Fruit fly (Drosophila melanogaster) whole organism, prepupa: ENCODE measurements around the gene CG32855.
A peak's percentile ranks its signal among the peaks of the same experiment; 100 is the strongest.

Experiments
- Blimp-1 ChIP-seq: fragments of 200-800 bp; sonication (Bioruptor generic); optimal IDR thresholded peaks from 3 replicates; lab custom pipeline; 2017; ENCODE audit warnings: missing biosample characterization, missing genetic modification characterization, mild to moderate bottlenecking, moderate library complexity, missing genetic modification reagents
- CG10631 ChIP-seq: fragments of 200-800 bp; sonication (Bioruptor generic); optimal IDR thresholded peaks from 2 replicates; lab custom pipeline; 2016; ENCODE audit warnings: missing biosample characterization, missing genetic modification characterization
- CG10669 ChIP-seq: fragments of 200-800 bp; sonication (Bioruptor generic); optimal IDR thresholded peaks from 3 replicates; lab custom pipeline; 2018; ENCODE audit warnings: missing biosample characterization, mild to moderate bottlenecking, missing genetic modification characterization, moderate library complexity
- CG1621 ChIP-seq: fragments of 200-800 bp; sonication (Bioruptor generic); optimal IDR thresholded peaks from 3 replicates; lab custom pipeline; 2018; ENCODE audit warnings: missing biosample characterization, mild to moderate bottlenecking, missing genetic modification characterization
- CG16779 ChIP-seq: fragments of 200-800 bp; sonication (Bioruptor generic); optimal IDR thresholded peaks from 3 replicates; lab custom pipeline; 2017; ENCODE audit warnings: missing biosample characterization, mild to moderate bottlenecking, missing genetic modification characterization
- CG3032 ChIP-seq: fragments of 200-800 bp; optimal IDR thresholded peaks from 2 replicates; lab custom pipeline; 2019; ENCODE audit warnings: missing biosample characterization, mild to moderate bottlenecking, missing genetic modification characterization, moderate library complexity
- CG31627 ChIP-seq: fragments of 200-800 bp; sonication (Bioruptor generic); optimal IDR thresholded peaks from 3 replicates; lab custom pipeline; 2016; ENCODE audit warnings: missing biosample characterization, missing genetic modification characterization
- CG32006 ChIP-seq: fragments of 200-800 bp; sonication (Bioruptor generic); optimal IDR thresholded peaks from 3 replicates; lab custom pipeline; 2017; ENCODE audit warnings: missing biosample characterization, mild to moderate bottlenecking, missing genetic modification characterization
- CG3919 ChIP-seq: fragments of 200-800 bp; sonication (Bioruptor generic); optimal IDR thresholded peaks from 3 replicates; lab custom pipeline; 2016; ENCODE audit warnings: missing biosample characterization, missing genetic modification characterization
- CG4318 ChIP-seq: fragments of 200-800 bp; sonication (Bioruptor generic); optimal IDR thresholded peaks from 3 replicates; lab custom pipeline; 2017; ENCODE audit warnings: missing biosample characterization, mild to moderate bottlenecking, missing genetic modification characterization
- CG6163 ChIP-seq: fragments of 200-800 bp; sonication (Bioruptor generic); IDR thresholded peaks from 3 replicates; pipeline ENCODE4 v1.3.6; 2022; ENCODE audit warnings: missing biosample characterization, missing genetic modification characterization
- CG6276 ChIP-seq: fragments of 200-800 bp; sonication (Bioruptor generic); optimal IDR thresholded peaks from 2 replicates; lab custom pipeline; 2017; ENCODE audit warnings: missing biosample characterization, mild to moderate bottlenecking, missing genetic modification characterization
- CG6808 ChIP-seq: fragments of 200-800 bp; sonication (Bioruptor generic); optimal IDR thresholded peaks from 3 replicates; lab custom pipeline; 2017; ENCODE audit warnings: missing biosample characterization, missing genetic modification characterization, mild to moderate bottlenecking, moderate library complexity, missing genetic modification reagents
- CG6854 ChIP-seq: fragments of 200-800 bp; sonication (Bioruptor generic); optimal IDR thresholded peaks from 2 replicates; lab custom pipeline; 2017; ENCODE audit warnings: missing biosample characterization, mild to moderate bottlenecking, missing genetic modification characterization
- CG7368 ChIP-seq: fragments of 200-800 bp; sonication (Bioruptor generic); optimal IDR thresholded peaks from 3 replicates; lab custom pipeline; 2016; ENCODE audit warnings: missing biosample characterization, missing genetic modification characterization
- CG8632 ChIP-seq: fragments of 200-800 bp; sonication (Bioruptor generic); optimal IDR thresholded peaks from 3 replicates; lab custom pipeline; 2016; ENCODE audit warnings: missing biosample characterization, missing genetic modification characterization
- Eip75B ChIP-seq: fragments of 200-800 bp; sonication (Bioruptor generic); optimal IDR thresholded peaks from 3 replicates; lab custom pipeline; 2016; ENCODE audit warnings: missing biosample characterization, missing genetic modification characterization
- Eip78C ChIP-seq: fragments of 200-800 bp; sonication (Bioruptor generic); peaks from one replicate; lab custom pipeline; 2016; ENCODE audit warnings: missing biosample characterization, missing genetic modification characterization
- Hr39 ChIP-seq: fragments of 200-800 bp; sonication (Bioruptor generic); optimal IDR thresholded peaks from 2 replicates; lab custom pipeline; 2016; ENCODE audit warnings: missing biosample characterization, missing genetic modification characterization
- Hr4 ChIP-seq: fragments of 200-800 bp; sonication (Bioruptor generic); optimal IDR thresholded peaks from 3 replicates; lab custom pipeline; 2016; ENCODE audit warnings: missing biosample characterization, missing genetic modification characterization
- Smox ChIP-seq: fragments of 200-800 bp; sonication (Bioruptor generic); optimal IDR thresholded peaks from 3 replicates; lab custom pipeline; 2016; ENCODE audit warnings: missing biosample characterization, missing genetic modification characterization
- Sox15 ChIP-seq: fragments of 200-800 bp; sonication (Bioruptor generic); optimal IDR thresholded peaks from 3 replicates; lab custom pipeline; 2016; ENCODE audit warnings: missing biosample characterization, missing genetic modification characterization
- achi ChIP-seq: fragments of 200-800 bp; sonication (Bioruptor generic); optimal IDR thresholded peaks from 3 replicates; lab custom pipeline; 2016; ENCODE audit warnings: missing biosample characterization, missing genetic modification characterization
- dac ChIP-seq: fragments of 200-800 bp; sonication (Bioruptor generic); optimal IDR thresholded peaks from 2 replicates; lab custom pipeline; 2017; ENCODE audit warnings: missing biosample characterization, mild to moderate bottlenecking, missing genetic modification characterization
- eg ChIP-seq: fragments of 200-800 bp; sonication (Bioruptor generic); IDR thresholded peaks from 3 replicates; pipeline ENCODE4 v1.3.6; 2022; ENCODE audit warnings: missing biosample characterization, missing genetic modification characterization
- esn ChIP-seq: fragments of 200-800 bp; sonication (Bioruptor generic); optimal IDR thresholded peaks from 2 replicates; lab custom pipeline; 2016; ENCODE audit warnings: missing biosample characterization, mild to moderate bottlenecking, missing genetic modification characterization, moderate library complexity
- fd85E ChIP-seq: fragments of 200-800 bp; sonication (Bioruptor generic); optimal IDR thresholded peaks from 3 replicates; lab custom pipeline; 2016; ENCODE audit warnings: missing biosample characterization, missing genetic modification characterization
- lz ChIP-seq: fragments of 200-800 bp; sonication (Bioruptor generic); optimal IDR thresholded peaks from 3 replicates; lab custom pipeline; 2016; ENCODE audit warnings: missing biosample characterization, missing genetic modification characterization
- net ChIP-seq: fragments of 200-800 bp; sonication (Bioruptor generic); optimal IDR thresholded peaks from 3 replicates; lab custom pipeline; 2016; ENCODE audit warnings: missing biosample characterization, missing genetic modification characterization
- salr ChIP-seq, 2 experiments: fragments of 200-800 bp; sonication (Bioruptor generic); optimal IDR thresholded peaks; 3 replicates each; lab custom pipeline; 2016 to 2018; ENCODE audit warnings: missing biosample characterization in 2 of 2, missing genetic modification characterization in 2 of 2, mild to moderate bottlenecking in 1 of 2
- topi ChIP-seq: fragments of 200-800 bp; sonication (Bioruptor generic); optimal IDR thresholded peaks from 3 replicates; lab custom pipeline; 2016; ENCODE audit warnings: missing biosample characterization, missing genetic modification characterization

Gene CG32855

dm6 chr3R:16042137-16042899, 38.5 kb downstream of the CG32855 start (continued):
- TF ChIP-seq achi (GFP tag; lab: Kevin White, UChicago) = peak; percentile 33
- no peak for TF ChIP-seq CG31627
- TF ChIP-seq Blimp-1 (GFP tag; lab: Kevin White, UChicago) = no peak
- no peak for TF ChIP-seq CG7368 (GFP tag; lab: Kevin White, UChicago)
- no peak for TF ChIP-seq CG8632 (GFP tag; lab: Kevin White, UChicago)
- TF ChIP-seq net (GFP tag; lab: Kevin White, UChicago) = no peak
- peak; percentile 83 for TF ChIP-seq Eip78C
- no peak for TF ChIP-seq Hr39 (GFP tag; lab: Kevin White, UChicago)
- TF ChIP-seq Smox = no peak
- peak; percentile 28 for TF ChIP-seq CG6854 (GFP tag; lab: Kevin White, UChicago)
- TF ChIP-seq CG6276 (GFP tag; lab: Kevin White, UChicago) = no peak
- no peak for TF ChIP-seq dac (GFP tag; lab: Kevin White, UChicago)
- no peak for TF ChIP-seq CG4318 (GFP tag; lab: Kevin White, UChicago)
- peak; percentile 56 for TF ChIP-seq Hr4

DNA sequence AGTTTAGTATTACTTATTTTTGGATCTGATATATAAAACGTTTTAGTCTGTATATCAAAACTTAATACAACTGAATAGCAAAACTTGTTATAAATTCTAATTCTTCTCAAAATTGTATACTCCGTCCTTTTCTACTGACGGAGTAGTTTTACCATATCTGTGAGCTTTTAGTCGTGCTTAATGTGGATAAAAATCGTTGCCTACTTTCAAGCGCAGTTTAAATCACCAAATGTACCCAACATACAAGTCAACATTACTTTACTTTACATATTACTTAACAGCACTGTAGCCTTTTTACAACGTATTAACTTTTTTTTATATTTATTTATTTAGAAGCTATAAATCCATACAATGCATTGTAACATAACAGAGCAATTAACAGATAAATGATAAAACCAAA, 39.9 kb downstream of the CG32855 start:
- no peak for TF ChIP-seq lz
- peak; percentile 63 for TF ChIP-seq CG1621
- TF ChIP-seq, all 60 proteins: peak for 1

DNA sequence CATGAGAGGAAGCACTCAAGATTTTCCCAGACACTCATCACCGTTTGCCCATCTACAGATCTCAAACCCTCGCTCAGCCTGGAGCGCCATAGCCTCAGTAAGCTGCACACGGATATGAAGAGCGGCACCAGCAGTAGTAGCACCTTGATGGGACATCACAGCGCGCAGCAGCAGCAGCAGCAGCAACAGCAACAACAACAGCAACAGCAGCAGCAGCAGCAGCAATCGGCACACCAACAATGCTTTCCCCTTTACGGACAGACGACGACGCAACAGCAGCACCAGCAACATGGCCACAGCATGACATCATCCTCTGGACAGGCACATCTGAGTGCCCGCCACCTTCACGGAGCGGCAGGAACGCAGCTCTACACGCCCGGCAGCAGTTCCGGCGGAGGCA, 41.2 kb downstream of the CG32855 start:
- TF ChIP-seq esn = no peak
- no peak for TF ChIP-seq fd85E (GFP tag; lab: Kevin White, UChicago)
- no peak for TF ChIP-seq Eip75B (GFP tag; lab: Kevin White, UChicago)
- no peak for TF ChIP-seq CG31627
- no peak for TF ChIP-seq CG16779 (tag; lab: Kevin White, UChicago)
- TF ChIP-seq CG3032 (tag; lab: Kevin White, UChicago) = no peak
- TF ChIP-seq, all 60 proteins: peak for 0

- TF ChIP-seq CG10631 (no peak), Eip78C (peak; percentile 17), CG7368 (GFP tag; lab: Kevin White, UChicago) (no peak), salr (GFP tag; optimal IDR thresholded peaks at IDR 0.05; lab: Kevin White, UChicago) (no peak), CG1621 (peak; percentile 32), CG6808 (GFP tag; lab: Kevin White, UChicago) (no peak), CG6163 (GFP tag; lab: Robert Waterston, UW) (0 out of 3 replicates have a peak, but pooled peaks have one; percentile 29)
Observed at dm6 chr3R:16038049-16038448, 42.7 kb downstream of the CG32855 start.

DNA sequence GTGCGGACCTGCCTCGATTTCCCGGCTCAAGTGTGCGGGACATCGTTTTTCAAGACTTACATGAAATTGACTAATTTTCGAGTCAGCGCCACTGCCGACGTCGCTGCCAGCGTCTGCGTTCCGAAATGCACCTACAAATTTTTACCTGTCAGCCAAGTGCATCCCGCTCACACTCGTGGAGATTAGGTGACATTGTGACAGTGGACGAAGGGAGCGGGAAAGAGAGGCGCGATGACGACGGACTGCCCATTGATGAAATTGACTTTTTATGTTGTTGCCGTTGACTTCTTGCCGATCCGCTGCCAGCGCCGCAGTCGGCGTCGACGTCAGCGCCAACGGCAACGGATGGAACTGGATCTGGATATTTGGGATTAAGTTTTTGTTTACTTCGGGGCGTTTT, 46.6 kb downstream of the CG32855 start:
- no peak for TF ChIP-seq topi (GFP tag; lab: Kevin White, UChicago)
- no peak for TF ChIP-seq net (GFP tag; lab: Kevin White, UChicago)
- TF ChIP-seq fd85E (GFP tag; lab: Kevin White, UChicago) = no peak
- no peak for TF ChIP-seq CG10669 (GFP tag; lab: Kevin White, UChicago)
- TF ChIP-seq Blimp-1 (GFP tag; lab: Kevin White, UChicago) = no peak
- no peak for TF ChIP-seq CG32006
- TF ChIP-seq eg (GFP tag; lab: Robert Waterston, UW) = no peak
- no peak for TF ChIP-seq lz
- no peak for TF ChIP-seq Hr39 (GFP tag; lab: Kevin White, UChicago)
- no peak for TF ChIP-seq Sox15 (GFP tag; lab: Kevin White, UChicago)
- no peak for TF ChIP-seq CG3919 (GFP tag; lab: Kevin White, UChicago)
